Worm (Caenorhabditis elegans) whole organism, early embryonic: Measurements from ENCODE around the gene R04B5.6.

Experiments
- B0310.2 ChIP-seq: sonication (generic microtip); optimal IDR thresholded peaks from 2 replicates; lab custom pipeline; 2016; ENCODE audit warnings: mild to moderate bottlenecking, missing genetic modification characterization, missing compliant biosample characterization
- F13C5.2 ChIP-seq: sonication (generic microtip); optimal IDR thresholded peaks from 2 replicates; lab custom pipeline; 2017; ENCODE audit warnings: mild to moderate bottlenecking, missing genetic modification characterization, inconsistent platforms, missing compliant biosample characterization
- ama-1 ChIP-seq: fragments of 150-350 bp; optimal IDR thresholded peaks from 2 replicates; lab custom pipeline; 2014
- ceh-13 ChIP-seq: fragments of 200-800 bp; sonication (Bioruptor generic); optimal IDR thresholded peaks from 2 replicates; lab custom pipeline; 2018; ENCODE audit warnings: mild to moderate bottlenecking, missing genetic modification characterization, missing compliant biosample characterization
- ceh-36 ChIP-seq: sonication (generic microtip); optimal IDR thresholded peaks from 2 replicates; lab custom pipeline; 2016; ENCODE audit warnings: missing genetic modification characterization, inconsistent platforms, missing compliant biosample characterization
- ets-7 ChIP-seq: sonication (generic microtip); optimal IDR thresholded peaks from 2 replicates; lab custom pipeline; 2016; ENCODE audit warnings: missing genotype, missing genetic modification characterization, missing compliant biosample characterization
- flt-1 ChIP-seq: fragments of 200-800 bp; sonication (Bioruptor generic); IDR thresholded peaks from 2 replicates; pipeline ENCODE4 v1.3.6; 2022; ENCODE audit warnings: missing genetic modification characterization, missing compliant biosample characterization
- hmg-4 ChIP-seq: fragments of 200-800 bp; sonication (Bioruptor generic); optimal IDR thresholded peaks from 2 replicates; lab custom pipeline; 2018; ENCODE audit warnings: mild to moderate bottlenecking, missing genetic modification characterization, missing compliant biosample characterization
- pes-1 ChIP-seq: fragments of 200-800 bp; sonication (Bioruptor generic); IDR thresholded peaks from 2 replicates; pipeline ENCODE4 v1.3.6; 2022; ENCODE audit warnings: missing genetic modification reagents, missing genetic modification characterization, missing compliant biosample characterization
- sea-1 ChIP-seq: fragments of 200-800 bp; sonication (Bioruptor generic); conservative IDR thresholded peaks from 2 replicates; pipeline ENCODE4 v1.3.6; 2022; ENCODE audit warnings: missing genetic modification characterization, missing compliant biosample characterization
- tbx-11 ChIP-seq: fragments of 200-800 bp; sonication (Bioruptor generic); IDR thresholded peaks from 2 replicates; pipeline ENCODE4 v1.3.6; 2022; ENCODE audit warnings: missing genetic modification characterization, missing compliant biosample characterization
- tbx-37 ChIP-seq: fragments of 200-800 bp; sonication (Bioruptor generic); conservative IDR thresholded peaks from 2 replicates; pipeline ENCODE4 v1.3.6; 2022; ENCODE audit warnings: missing genetic modification reagents, missing genetic modification characterization, missing compliant biosample characterization
- tra-4 ChIP-seq: sonication (generic microtip); optimal IDR thresholded peaks from 2 replicates; lab custom pipeline; 2017; ENCODE audit warnings: missing genetic modification characterization, missing compliant biosample characterization

DNA sequence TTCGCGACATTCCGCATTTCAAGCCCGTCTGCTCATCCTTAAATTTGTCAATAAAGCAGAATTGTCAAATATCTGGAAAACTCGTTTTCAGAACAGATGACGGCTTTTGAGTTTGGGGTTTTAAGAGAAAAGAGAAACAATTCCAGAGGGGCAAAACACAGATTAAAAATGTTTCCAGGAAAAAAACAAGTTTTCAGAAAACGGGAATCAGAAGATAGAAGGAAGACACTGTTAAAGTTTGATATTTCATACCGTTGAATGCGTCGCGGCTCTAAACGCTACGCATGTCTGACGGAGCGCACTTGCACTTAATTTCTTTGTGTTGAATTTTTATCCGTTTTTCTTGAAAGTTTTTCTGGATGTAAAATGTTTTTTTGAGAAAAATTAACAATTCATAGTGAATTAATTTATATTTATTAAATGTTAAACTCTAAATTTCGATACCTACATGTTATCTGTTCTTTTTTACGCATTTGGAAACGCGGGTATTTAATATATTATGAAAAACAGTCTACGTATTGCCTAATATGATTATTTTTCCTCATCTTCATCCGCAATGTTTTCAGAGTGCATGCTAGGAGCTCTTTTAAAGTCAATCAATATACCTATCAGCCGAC lies 49.2 kb downstream of the R04B5.6 start, which contains the start of the genes C08B6.18, wdr-20 and C08B6.8:
- TF ChIP-seq tbx-37 (GFP tag; lab: Robert Waterston, UW) (no peak), flt-1 (no peak), ets-7 (tag; lab: Kevin White, UChicago) (no peak), hmg-4 (GFP tag; lab: Kevin White, UChicago) (no peak), tra-4 (tag; lab: Kevin White, UChicago) (no peak), ceh-13 (GFP tag; lab: Kevin White, UChicago) (no peak), ama-1 (lab: Kevin White, UChicago) (no peak), pes-1 (GFP tag; lab: Robert Waterston, UW) (no peak), F13C5.2 (tag; lab: Kevin White, UChicago) (no peak), sea-1 (no peak), B0310.2 (no peak), tbx-11 (GFP tag; lab: Robert Waterston, UW) (no peak), ceh-36 (tag; lab: Kevin White, UChicago) (no peak)
